Worm (Caenorhabditis elegans): Measurements from ENCODE around the gene C46C2.3.
"Not testable (repeated sequence)": the region's sequence is repeated elsewhere in the genome, so short reads cannot be mapped to it uniquely, and the experiment has no call there.

DNA sequence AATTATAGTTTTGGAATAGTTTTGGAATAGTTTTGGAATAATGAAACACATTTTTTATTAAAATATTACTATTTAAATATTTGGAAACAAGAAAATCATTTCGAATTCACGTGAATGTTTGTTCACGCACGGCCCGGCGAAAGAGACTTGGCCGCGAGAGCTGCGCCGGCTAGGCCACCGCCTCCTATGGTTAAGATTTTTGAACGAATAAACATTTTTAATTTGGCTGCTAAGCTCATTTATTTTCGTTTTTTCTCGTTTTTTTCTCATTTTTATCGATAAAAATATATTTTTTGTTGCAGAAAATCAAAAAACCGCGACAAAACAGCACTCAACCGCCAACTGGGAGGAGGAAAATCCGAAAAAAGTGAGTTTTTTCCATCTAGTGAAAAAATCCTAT is 30.4 kb upstream of the C46C2.3 start, which contains the start of gene C46C2.7:
- TF ChIP-seq ztf-11 (tag; optimal IDR thresholded peaks at IDR 0.05); alr-1 (tag; optimal IDR thresholded peaks at IDR 0.05; ENCODE audit: borderline replicate concordance); unc-30 (tag; optimal IDR thresholded peaks at IDR 0.05); nhr-237 (tag; optimal IDR thresholded peaks at IDR 0.05); lin-39 (tag; optimal IDR thresholded peaks at IDR 0.05); tbx-2 (tag; optimal IDR thresholded peaks at IDR 0.05); nhr-84 (tag; optimal IDR thresholded peaks at IDR 0.05); sup-37 (GFP tag; optimal IDR thresholded peaks at IDR 0.05); rnt-1 (tag; optimal IDR thresholded peaks at IDR 0.05); pqm-1 (tag; optimal IDR thresholded peaks at IDR 0.05); C04F5.9 (tag; optimal IDR thresholded peaks at IDR 0.05): not testable (repeated sequence)

All from whole organism, L1 larva.